Fruit fly (Drosophila melanogaster): ENCODE measurements around the gene CG1468.

Gene CG1468

dm6 chrX:9878125-9878524 lies at the start of gene CG1468:
Gene CG1468 (plus strand): TSS chrX:9878422.
- TF ChIP-seq CG17801 (GFP tag; optimal IDR thresholded peaks at IDR 0.05; ENCODE audit: partially characterized antibody) = no peak

- no peak for TF ChIP-seq CG17801 (GFP tag; optimal IDR thresholded peaks at IDR 0.05; ENCODE audit: partially characterized antibody)
Observed at dm6 chrX:9829896-9830295, 48.3 kb upstream of the CG1468 start.

dm6 chrX:9833028-9833427 lies 45.2 kb upstream of the CG1468 start:
- no peak for TF ChIP-seq CG17801 (GFP tag; optimal IDR thresholded peaks at IDR 0.05; ENCODE audit: partially characterized antibody)

- no peak for TF ChIP-seq CG17801 (GFP tag; optimal IDR thresholded peaks at IDR 0.05; ENCODE audit: partially characterized antibody)
Observed at dm6 chrX:9847529-9847928, 30.7 kb upstream of the CG1468 start.

- no peak for TF ChIP-seq CG17801 (GFP tag; optimal IDR thresholded peaks at IDR 0.05; ENCODE audit: partially characterized antibody)
Observed at dm6 chrX:9864882-9865281, 13.3 kb upstream of the CG1468 start, which contains the start of gene Ser7. Gene Ser7 (plus strand): TSS chrX:9865233.

dm6 chrX:9868510-9869248 lies 9.5 kb upstream of the CG1468 start, which contains the start of gene CG45060:
Gene CG45060 (minus strand): TSS chrX:9868568.
- no peak for TF ChIP-seq CG17801 (GFP tag; optimal IDR thresholded peaks at IDR 0.05; ENCODE audit: partially characterized antibody)

- TF ChIP-seq CG17801 (GFP tag; optimal IDR thresholded peaks at IDR 0.05; ENCODE audit: partially characterized antibody) = no peak
Observed at dm6 chrX:9871632-9872031, 6.6 kb upstream of the CG1468 start, which contains the start of gene CG45061. Gene CG45061 (minus strand): TSS chrX:9871702.

dm6 chrX:9873917-9874316 lies 4.3 kb upstream of the CG1468 start, which contains the start of gene CG32695:
Gene CG32695 (minus strand): TSS chrX:9874057.
- TF ChIP-seq CG17801 (GFP tag; optimal IDR thresholded peaks at IDR 0.05; ENCODE audit: partially characterized antibody) = no peak

dm6 chrX:9875948-9876853 lies 2.0 kb upstream of the CG1468 start, which contains the start of gene CG15247:
Gene CG15247 (minus strand): TSS chrX:9876672.
- TF ChIP-seq CG17801 (GFP tag; optimal IDR thresholded peaks at IDR 0.05; ENCODE audit: partially characterized antibody) = no peak

- no peak for TF ChIP-seq CG17801 (GFP tag; optimal IDR thresholded peaks at IDR 0.05; ENCODE audit: partially characterized antibody)
Observed at dm6 chrX:9877240-9877639, 982 bp upstream of the CG1468 start.

dm6 chrX:9879570-9879969 lies 1.3 kb downstream of the CG1468 start, which contains the start of gene CG9686:
Gene CG9686 (plus strand): TSS chrX:9879870.
- TF ChIP-seq CG17801 (GFP tag; optimal IDR thresholded peaks at IDR 0.05; ENCODE audit: partially characterized antibody) = no peak

- TF ChIP-seq CG17801 (GFP tag; optimal IDR thresholded peaks at IDR 0.05; ENCODE audit: partially characterized antibody) = no peak
Observed at dm6 chrX:9881746-9882145, 3.5 kb downstream of the CG1468 start, which contains the start of gene CG9689. Gene CG9689 (plus strand): TSS chrX:9881953.

- no peak for TF ChIP-seq CG17801 (GFP tag; optimal IDR thresholded peaks at IDR 0.05; ENCODE audit: partially characterized antibody)
Observed at dm6 chrX:9882900-9883299, 4.7 kb downstream of the CG1468 start.

- TF ChIP-seq CG17801 (GFP tag; optimal IDR thresholded peaks at IDR 0.05; ENCODE audit: partially characterized antibody) = no peak
Observed at dm6 chrX:9884221-9884620, 6.0 kb downstream of the CG1468 start, which contains the start of gene CG9691. Gene CG9691 (plus strand): TSS chrX:9884442.

dm6 chrX:9885363-9885762 lies 7.1 kb downstream of the CG1468 start:
- no peak for TF ChIP-seq CG17801 (GFP tag; optimal IDR thresholded peaks at IDR 0.05; ENCODE audit: partially characterized antibody)
